Fruit fly (Drosophila melanogaster): Measurements from ENCODE around the gene enc.

- TF ChIP-seq usp (GFP tag; optimal IDR thresholded peaks at IDR 0.05) (no peak), Abd-B (GFP tag; optimal IDR thresholded peaks at IDR 0.05) (no peak), Dif (GFP tag; optimal IDR thresholded peaks at IDR 0.05; ENCODE audit: partially characterized antibody) (no peak), Myc (optimal IDR thresholded peaks at IDR 0.05) (no peak), N (GFP tag; optimal IDR thresholded peaks at IDR 0.05) (no peak), woc (GFP tag; optimal IDR thresholded peaks at IDR 0.05) (no peak), Vsx2 (GFP tag; optimal IDR thresholded peaks at IDR 0.05; ENCODE audit: partially characterized antibody) (no peak), psq (GFP tag; optimal IDR thresholded peaks at IDR 0.05) (no peak), dl (GFP tag; optimal IDR thresholded peaks at IDR 0.05; ENCODE audit: insufficient read depth in 1 of 2, partially characterized antibody in 2 of 2) (no peak), CG9705 (GFP tag; optimal IDR thresholded peaks at IDR 0.05) (no peak), OdsH (GFP tag; optimal IDR thresholded peaks at IDR 0.05) (no peak), Hr78 (GFP tag; optimal IDR thresholded peaks at IDR 0.05) (no peak), h (GFP tag; optimal IDR thresholded peaks at IDR 0.05) (no peak)
Observed at dm6 chr3L:3848687-3849270, 30.3 kb downstream of the enc start.
